Fruit fly (Drosophila melanogaster) whole organism, embryonic: ENCODE measurements around the gene Gga.

Experiments used
- CG18764 ChIP-seq: fragments of 200-800 bp; sonication (Bioruptor generic); optimal IDR thresholded peaks from 3 replicates; lab custom pipeline; 2016; ENCODE audit warnings: missing biosample characterization, missing genetic modification characterization
- CG8089 ChIP-seq: fragments of 200-800 bp; sonication (Bioruptor generic); optimal IDR thresholded peaks from 3 replicates; lab custom pipeline; 2016; ENCODE audit warnings: missing biosample characterization, missing genetic modification characterization
- CG9817 ChIP-seq: fragments of 200-800 bp; sonication (Bioruptor generic); optimal IDR thresholded peaks from 2 replicates; lab custom pipeline; 2018; ENCODE audit warnings: missing biosample characterization, mild to moderate bottlenecking, missing genetic modification characterization, moderate library complexity
- CHES-1-like ChIP-seq: fragments of 200-800 bp; sonication (Bioruptor generic); optimal IDR thresholded peaks from 2 replicates; lab custom pipeline; 2016; ENCODE audit warnings: missing biosample characterization, missing genetic modification characterization
- E2f2 ChIP-seq: fragments of 200-800 bp; sonication (Bioruptor generic); IDR thresholded peaks from 2 replicates; pipeline ENCODE4 v1.3.6; 2022; ENCODE audit warnings: missing biosample characterization, missing genetic modification characterization
- HmgD ChIP-seq: fragments of 200-800 bp; sonication (Bioruptor generic); optimal IDR thresholded peaks from 3 replicates; lab custom pipeline; 2016; ENCODE audit warnings: missing biosample characterization, missing genetic modification characterization
- Hr78 ChIP-seq, 2 experiments: fragments of 200-800 bp in 1 of 2; fragments of >200 bp in 1 of 2; sonication (Bioruptor generic) in 1 of 2; optimal IDR thresholded peaks; 2 replicates each; lab custom pipeline; 2017 to 2019; ENCODE audit warnings: missing biosample characterization in 2 of 2, missing genetic modification characterization in 2 of 2, mild to moderate bottlenecking in 1 of 2, moderate library complexity in 1 of 2
- Mrtf ChIP-seq: fragments of 200-800 bp; sonication (Bioruptor generic); IDR thresholded peaks from 3 replicates; pipeline ENCODE4 v1.3.6; 2022; ENCODE audit warnings: missing biosample characterization, missing genetic modification characterization
- her ChIP-seq: fragments of 200-800 bp; sonication (Bioruptor generic); optimal IDR thresholded peaks from 2 replicates; lab custom pipeline; 2016; ENCODE audit warnings: missing biosample characterization, missing genetic modification characterization
- odd ChIP-seq: fragments of 200-800 bp; sonication (Bioruptor generic); optimal IDR thresholded peaks from 2 replicates; lab custom pipeline; 2017; ENCODE audit warnings: missing biosample characterization, mild to moderate bottlenecking, missing genetic modification characterization
- pan ChIP-seq, 4 experiments: fragments of >200 bp in 3 of 4; fragments of 200-800 bp in 1 of 4; sonication (Bioruptor generic) in 1 of 4; optimal IDR thresholded peaks in 3 of 4; IDR thresholded peaks in 1 of 4; 2 replicates each; pipeline versions ENCODE4 v1.3.6 to Lab custom; 2017 to 2022; ENCODE audit warnings: missing biosample characterization in 2 of 4, missing genetic modification characterization in 2 of 4, mixed read lengths in 1 of 4
- sd ChIP-seq: fragments of 200-800 bp; sonication (Bioruptor generic); optimal IDR thresholded peaks from 3 replicates; lab custom pipeline; 2018; ENCODE audit warnings: missing biosample characterization, mild to moderate bottlenecking, missing genetic modification characterization, moderate library complexity

DNA sequence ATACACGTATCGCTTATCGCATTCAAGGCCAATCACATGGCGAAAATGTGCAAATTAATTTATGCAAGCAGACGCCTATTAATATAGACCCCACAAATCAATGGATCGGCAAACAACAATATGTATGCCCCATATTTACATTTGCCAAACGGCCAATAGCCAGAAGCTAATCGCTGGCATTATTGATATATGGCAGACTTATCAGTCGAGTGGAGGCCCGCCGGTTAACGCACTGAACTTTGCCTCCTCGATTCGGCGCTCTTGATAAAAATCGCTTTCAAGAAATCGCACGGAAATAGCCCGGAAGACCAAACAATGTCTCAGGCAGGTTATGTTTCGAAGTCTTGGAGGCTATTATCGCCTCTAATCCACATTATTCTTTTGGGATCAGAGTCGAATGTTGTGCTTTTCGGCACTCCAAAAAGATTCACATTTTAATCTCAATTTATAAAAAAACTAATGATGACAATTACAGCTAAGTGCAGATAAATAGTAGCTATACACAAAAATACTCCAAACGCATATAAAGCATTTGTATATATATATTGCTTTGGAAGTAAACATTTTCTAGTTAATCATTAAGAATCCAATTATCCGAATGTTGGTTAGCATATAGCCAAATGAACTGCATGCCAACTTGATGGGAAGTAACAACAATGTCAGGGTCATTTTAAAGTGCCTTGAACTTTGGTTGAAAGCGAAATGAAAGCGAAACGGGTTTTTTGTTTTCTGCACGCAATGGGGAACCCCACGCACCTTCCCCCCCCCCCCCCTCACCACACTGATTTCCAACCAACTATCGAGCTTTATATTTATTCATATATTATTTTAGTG lies 24.1 kb upstream of the Gga start:
- TF ChIP-seq CG18764 (GFP tag; lab: Kevin White, UChicago): no peak
- TF ChIP-seq Hr78 (GFP tag; optimal IDR thresholded peaks at IDR 0.05; lab: Kevin White, UChicago): no peak
- no peak for TF ChIP-seq CG9817
- TF ChIP-seq HmgD (GFP tag; lab: Kevin White, UChicago): no peak
- TF ChIP-seq odd (GFP tag; lab: Kevin White, UChicago): no peak
- TF ChIP-seq sd: no peak
- TF ChIP-seq CG8089: no peak
- TF ChIP-seq E2f2: no peak
- no peak for TF ChIP-seq CHES-1-like
- no peak for TF ChIP-seq her (GFP tag; lab: Kevin White, UChicago)
- no peak for TF ChIP-seq Mrtf (GFP tag; lab: Robert Waterston, UW)
- TF ChIP-seq pan (optimal IDR thresholded peaks at IDR 0.05; lab: Kevin White, UChicago): no peak
- TF ChIP-seq pan (GFP tag; optimal IDR thresholded peaks at IDR 0.05 in 1 of 2, IDR thresholded peaks at IDR 0.05 in 1 of 2): no peak
